Fruit fly (Drosophila melanogaster) Kc167 (cell line): Measurements from ENCODE around the gene InR.

Experiments
- Myc ChIP-seq: fragments of >200 bp; optimal IDR thresholded peaks from 2 replicates; lab custom pipeline; 2017; ENCODE audit warnings: missing external identifiers
- Sin3A ChIP-seq: fragments of >200 bp; optimal IDR thresholded peaks from 2 replicates; lab custom pipeline; 2018; ENCODE audit warnings: missing external identifiers
- h ChIP-seq: fragments of >200 bp; optimal IDR thresholded peaks from 3 replicates; lab custom pipeline; 2018; ENCODE audit warnings: missing external identifiers
- insv ChIP-seq: fragments of >200 bp; optimal IDR thresholded peaks from 3 replicates; lab custom pipeline; 2018; ENCODE audit warnings: missing external identifiers
- psq ChIP-seq: fragments of >200 bp; optimal IDR thresholded peaks from 2 replicates; lab custom pipeline; 2017; ENCODE audit warnings: missing external identifiers
- ttk ChIP-seq: sonication (Bioruptor generic); optimal IDR thresholded peaks from 2 replicates; lab custom pipeline; 2017; ENCODE audit warnings: missing external identifiers

Gene InR

dm6 chr3R:21655384-21655783, 36.3 kb upstream of the InR start:
- TF ChIP-seq insv (lab: Kevin White, UChicago) (no peak), ttk (lab: Kevin White, UChicago) (no peak), psq (lab: Kevin White, UChicago) (no peak), Myc (no peak), Sin3A (no peak), h (no peak)

- TF ChIP-seq h (no peak), insv (lab: Kevin White, UChicago) (no peak), psq (lab: Kevin White, UChicago) (no peak), Sin3A (no peak), Myc (no peak), ttk (lab: Kevin White, UChicago) (no peak)
These were observed 35.6 kb upstream of the InR start for dm6 chr3R:21654755-21655154.

- TF ChIP-seq Myc (no peak), insv (lab: Kevin White, UChicago) (no peak), psq (lab: Kevin White, UChicago) (no peak), ttk (lab: Kevin White, UChicago) (no peak), Sin3A (no peak)
These were observed 34.3 kb upstream of the InR start for dm6 chr3R:21653434-21653833.

dm6 chr3R:21652891-21653394, 33.8 kb upstream of the InR start:
- TF ChIP-seq insv (lab: Kevin White, UChicago) (no peak), Myc (no peak), ttk (lab: Kevin White, UChicago) (no peak), psq (lab: Kevin White, UChicago) (no peak), Sin3A (no peak), h (no peak)

dm6 chr3R:21651048-21651887, 32.1 kb upstream of the InR start:
- TF ChIP-seq h (no peak), Sin3A (no peak), Myc (no peak)

- TF ChIP-seq h (no peak), ttk (lab: Kevin White, UChicago) (no peak), Myc (no peak), psq (lab: Kevin White, UChicago) (no peak), Sin3A (no peak), insv (lab: Kevin White, UChicago) (no peak)
These were observed 31.4 kb upstream of the InR start for dm6 chr3R:21650506-21650905.

- TF ChIP-seq ttk (lab: Kevin White, UChicago) = no peak
- TF ChIP-seq insv (lab: Kevin White, UChicago) = no peak
- TF ChIP-seq Myc = no peak
- no peak for TF ChIP-seq Sin3A
- TF ChIP-seq h = no peak
- TF ChIP-seq psq (lab: Kevin White, UChicago) = no peak
These were observed 30.8 kb upstream of the InR start for dm6 chr3R:21649823-21650499.

- no peak for TF ChIP-seq h
- no peak for TF ChIP-seq ttk (lab: Kevin White, UChicago)
- TF ChIP-seq Sin3A = no peak
- TF ChIP-seq psq (lab: Kevin White, UChicago) = no peak
- TF ChIP-seq Myc = no peak
- no peak for TF ChIP-seq insv (lab: Kevin White, UChicago)
These were observed 30.1 kb upstream of the InR start for dm6 chr3R:21649053-21649821.

dm6 chr3R:21648460-21648859, 29.3 kb upstream of the InR start:
- TF ChIP-seq insv (lab: Kevin White, UChicago) (no peak), Sin3A (no peak), Myc (no peak), h (no peak), ttk (lab: Kevin White, UChicago) (no peak), psq (lab: Kevin White, UChicago) (no peak)

- TF ChIP-seq insv (lab: Kevin White, UChicago) = no peak
- no peak for TF ChIP-seq ttk (lab: Kevin White, UChicago)
- TF ChIP-seq Myc = no peak
- no peak for TF ChIP-seq Sin3A
- TF ChIP-seq h = no peak
- no peak for TF ChIP-seq psq (lab: Kevin White, UChicago)
These were observed 27.0 kb upstream of the InR start for dm6 chr3R:21645904-21646664.

dm6 chr3R:21644222-21644621, 25.1 kb upstream of the InR start:
- TF ChIP-seq Sin3A = no peak
- no peak for TF ChIP-seq ttk (lab: Kevin White, UChicago)
- TF ChIP-seq Myc = no peak
- no peak for TF ChIP-seq insv (lab: Kevin White, UChicago)
- no peak for TF ChIP-seq psq (lab: Kevin White, UChicago)
- no peak for TF ChIP-seq h

- TF ChIP-seq psq (lab: Kevin White, UChicago) = no peak
- no peak for TF ChIP-seq ttk (lab: Kevin White, UChicago)
- no peak for TF ChIP-seq insv (lab: Kevin White, UChicago)
- TF ChIP-seq Myc = no peak
- no peak for TF ChIP-seq h
- TF ChIP-seq Sin3A = no peak
These were observed 24.1 kb upstream of the InR start for dm6 chr3R:21643197-21643596.
